Worm (Caenorhabditis elegans): ENCODE data around the gene pha-2.

DNA sequence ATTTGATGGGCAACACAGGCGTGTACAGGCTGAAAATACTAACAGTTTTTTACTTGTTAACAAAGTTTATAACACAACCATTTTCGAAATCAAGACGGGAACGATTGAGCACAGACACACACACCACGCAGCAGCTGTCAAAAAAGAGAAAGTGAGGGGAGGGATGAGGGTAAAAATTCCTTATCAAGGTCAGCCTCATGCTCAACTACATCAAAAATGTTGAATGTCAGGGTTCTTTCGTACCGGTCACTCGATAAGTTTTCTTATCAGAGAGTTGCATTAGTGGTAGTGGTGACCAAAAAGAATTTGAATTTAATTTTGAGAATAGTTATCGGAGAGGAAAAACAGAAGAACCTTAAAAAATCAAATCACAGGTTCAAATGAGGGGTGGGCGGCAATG, 33.8 kb upstream of the pha-2 start, which contains the start of gene T19D7.6:
- TF ChIP-seq tbx-9 (tag; optimal IDR thresholded peaks at IDR 0.05; ENCODE audit: borderline replicate concordance) = no peak
- TF ChIP-seq tbp1 (GFP tag; optimal IDR thresholded peaks at IDR 0.05) = no peak
- no peak for TF ChIP-seq F33H1.4 (GFP tag; IDR thresholded peaks at IDR 0.05)
- no peak for TF ChIP-seq ztf-3 (GFP tag; optimal IDR thresholded peaks at IDR 0.05)
- TF ChIP-seq attf-6 (GFP tag; IDR thresholded peaks at IDR 0.05) = no peak
- no peak for TF ChIP-seq egl-44 (GFP tag; IDR thresholded peaks at IDR 0.05)
- no peak for TF ChIP-seq ama-1 (optimal IDR thresholded peaks at IDR 0.05)
- no peak for TF ChIP-seq ama-1 (GFP tag; optimal IDR thresholded peaks at IDR 0.05)
- TF ChIP-seq rpc-1 (optimal IDR thresholded peaks at IDR 0.05) = no peak
- no peak for TF ChIP-seq rpc-1 (tag; optimal IDR thresholded peaks at IDR 0.05)
- TF ChIP-seq Y53F4B.3 (GFP tag; IDR thresholded peaks at IDR 0.05) = no peak

Measured in whole organism, young adult.